Worm (Caenorhabditis elegans) whole organism, mixed stage, embryonic: ENCODE results near the gene C02F5.13.

ENCODE experiments used
- lin-13 ChIP-seq: fragments of 150-350 bp; optimal IDR thresholded peaks from 2 replicates; lab custom pipeline; 2014; ENCODE audit warnings: missing biosample characterization, missing genetic modification characterization
- nhr-76 ChIP-seq: sonication (generic microtip); optimal IDR thresholded peaks from 2 replicates; lab custom pipeline; 2017; ENCODE audit warnings: missing biosample characterization, missing genetic modification characterization
- ztf-11 ChIP-seq: fragments of 150-350 bp; optimal IDR thresholded peaks from 2 replicates; lab custom pipeline; 2014; ENCODE audit warnings: missing biosample characterization, missing genetic modification characterization

- TF ChIP-seq ztf-11 (tag; lab: Kevin White, UChicago) (no peak), nhr-76 (tag; lab: Kevin White, UChicago) (no peak), lin-13 (tag; lab: Kevin White, UChicago) (no peak)
Measured at ce11 chrIII:8262599-8262998, 15.4 kb downstream of the C02F5.13 start.
